Worm (Caenorhabditis elegans) whole organism, late embryonic: Measurements from ENCODE around the gene T27A8.2.
"Not testable (repeated sequence)": the region's sequence is repeated elsewhere in the genome, so short reads cannot be mapped to it uniquely, and the experiment has no call there.

Source experiments
- C08G9.2 ChIP-seq: sonication (generic microtip); optimal IDR thresholded peaks from 2 replicates; lab custom pipeline; 2016; ENCODE audit warnings: mild to moderate bottlenecking, missing genetic modification characterization, moderate library complexity, missing compliant biosample characterization
- F13H6.1 ChIP-seq: sonication (generic microtip); optimal IDR thresholded peaks from 2 replicates; lab custom pipeline; 2016; ENCODE audit warnings: missing genetic modification characterization, missing compliant biosample characterization
- K02D7.2 ChIP-seq: sonication (generic microtip); optimal IDR thresholded peaks from 2 replicates; lab custom pipeline; 2017; ENCODE audit warnings: mild to moderate bottlenecking, missing genetic modification characterization, missing compliant biosample characterization
- K09A11.1 ChIP-seq: sonication (generic microtip); optimal IDR thresholded peaks from 2 replicates; lab custom pipeline; 2017; ENCODE audit warnings: antibody characterized with exemption, mild to moderate bottlenecking, missing genetic modification characterization, missing compliant biosample characterization; ENCODE audit not compliant: insufficient read depth
- Y22D7AL.16 ChIP-seq: sonication (generic microtip); optimal IDR thresholded peaks from 2 replicates; lab custom pipeline; 2016; ENCODE audit warnings: missing genetic modification characterization, missing compliant biosample characterization
- ahr-1 ChIP-seq: sonication (generic microtip); optimal IDR thresholded peaks from 2 replicates; lab custom pipeline; 2016; ENCODE audit warnings: missing genetic modification characterization, missing compliant biosample characterization
- ceh-18 ChIP-seq: sonication (generic microtip); optimal IDR thresholded peaks from 2 replicates; lab custom pipeline; 2016; ENCODE audit warnings: missing genetic modification characterization, missing compliant biosample characterization
- ceh-19 ChIP-seq: fragments of 200-800 bp; sonication (Bioruptor generic); optimal IDR thresholded peaks from 2 replicates; lab custom pipeline; 2018; ENCODE audit warnings: mild to moderate bottlenecking, missing genetic modification characterization, missing compliant biosample characterization
- ceh-2 ChIP-seq: sonication (generic microtip); optimal IDR thresholded peaks from 2 replicates; lab custom pipeline; 2016; ENCODE audit warnings: missing genotype, missing genetic modification characterization, missing compliant biosample characterization
- ceh-30 ChIP-seq: fragments of 150-350 bp; optimal IDR thresholded peaks from 2 replicates; lab custom pipeline; 2014; ENCODE audit warnings: missing biosample characterization, missing genetic modification characterization
- ceh-45 ChIP-seq: fragments of 200-800 bp; sonication (Bioruptor generic); IDR thresholded peaks from 2 replicates; pipeline ENCODE4 v1.3.6; 2022; ENCODE audit warnings: missing genetic modification reagents, missing genetic modification characterization, missing compliant biosample characterization
- ceh-48 ChIP-seq: sonication (generic microtip); optimal IDR thresholded peaks from 2 replicates; lab custom pipeline; 2016; ENCODE audit warnings: missing genetic modification characterization, inconsistent platforms, missing compliant biosample characterization
- ceh-6 ChIP-seq: fragments of 200-800 bp; sonication (Bioruptor generic); optimal IDR thresholded peaks from 2 replicates; lab custom pipeline; 2018; ENCODE audit warnings: mild to moderate bottlenecking, missing genetic modification characterization, missing compliant biosample characterization
- dmd-4 ChIP-seq: sonication (generic microtip); optimal IDR thresholded peaks from 2 replicates; lab custom pipeline; 2016; ENCODE audit warnings: borderline replicate concordance, missing genetic modification characterization, missing compliant biosample characterization
- ets-4 ChIP-seq: sonication (generic microtip); optimal IDR thresholded peaks from 2 replicates; lab custom pipeline; 2016; ENCODE audit warnings: missing genetic modification characterization, missing compliant biosample characterization
- eyg-1 ChIP-seq: sonication (generic microtip); optimal IDR thresholded peaks from 2 replicates; lab custom pipeline; 2016; ENCODE audit warnings: missing genotype, missing genetic modification characterization, missing compliant biosample characterization
- fkh-6 ChIP-seq: sonication (generic microtip); optimal IDR thresholded peaks from 2 replicates; lab custom pipeline; 2016; ENCODE audit warnings: missing genetic modification characterization, missing compliant biosample characterization
- hlh-13 ChIP-seq: fragments of 200-800 bp; sonication (Bioruptor generic); optimal IDR thresholded peaks from 2 replicates; lab custom pipeline; 2018; ENCODE audit warnings: mild to moderate bottlenecking, missing genetic modification characterization, missing compliant biosample characterization
- hlh-15 ChIP-seq: sonication (generic microtip); optimal IDR thresholded peaks from 2 replicates; lab custom pipeline; 2016; ENCODE audit warnings: missing genetic modification characterization, missing compliant biosample characterization
- hlh-6 ChIP-seq: sonication (generic microtip); optimal IDR thresholded peaks from 2 replicates; lab custom pipeline; 2016; ENCODE audit warnings: missing genotype, missing genetic modification characterization, missing compliant biosample characterization
- hlh-8 ChIP-seq: sonication (generic microtip); optimal IDR thresholded peaks from 2 replicates; lab custom pipeline; 2016; ENCODE audit warnings: missing genotype, missing genetic modification characterization, missing compliant biosample characterization
- lin-11 ChIP-seq: fragments of 200-800 bp; sonication (Bioruptor generic); optimal IDR thresholded peaks from 2 replicates; lab custom pipeline; 2018; ENCODE audit warnings: mild to moderate bottlenecking, missing genetic modification characterization, missing compliant biosample characterization
- nfya-1 ChIP-seq: sonication (generic microtip); optimal IDR thresholded peaks from 2 replicates; lab custom pipeline; 2017; ENCODE audit warnings: missing genetic modification characterization, mild to moderate bottlenecking, missing compliant biosample characterization, antibody characterized with exemption, moderate library complexity
- nhr-11 ChIP-seq: fragments of 150-350 bp; optimal IDR thresholded peaks from 2 replicates; lab custom pipeline; 2014; ENCODE audit warnings: missing biosample characterization, missing genetic modification characterization
- nhr-232 ChIP-seq: sonication (generic microtip); optimal IDR thresholded peaks from 2 replicates; lab custom pipeline; 2016; ENCODE audit warnings: missing genetic modification characterization, missing compliant biosample characterization
- odd-2 ChIP-seq: sonication (generic microtip); optimal IDR thresholded peaks from 2 replicates; lab custom pipeline; 2017; ENCODE audit warnings: antibody characterized with exemption, mild to moderate bottlenecking, missing genetic modification characterization, missing compliant biosample characterization
- pag-3 ChIP-seq: sonication (generic microtip); optimal IDR thresholded peaks from 2 replicates; lab custom pipeline; 2016; ENCODE audit warnings: missing compliant biosample characterization, missing genetic modification characterization, borderline replicate concordance
- pat-9 ChIP-seq: fragments of 200-800 bp; sonication (Bioruptor generic); optimal IDR thresholded peaks from 2 replicates; lab custom pipeline; 2018; ENCODE audit warnings: mild to moderate bottlenecking, missing genetic modification characterization, moderate library complexity, missing compliant biosample characterization
- pax-1 ChIP-seq: fragments of 150-350 bp; optimal IDR thresholded peaks from 2 replicates; lab custom pipeline; 2014; ENCODE audit warnings: missing biosample characterization, missing genetic modification characterization
- pha-2 ChIP-seq: sonication (generic microtip); optimal IDR thresholded peaks from 2 replicates; lab custom pipeline; 2017; ENCODE audit warnings: mild to moderate bottlenecking, missing genetic modification characterization, missing compliant biosample characterization
- pha-4 ChIP-seq: fragments of 150-350 bp; optimal IDR thresholded peaks from 2 replicates; lab custom pipeline; 2018; ENCODE audit warnings: missing biosample characterization, missing genetic modification reagents, missing genetic modification characterization
- pqm-1 ChIP-seq: sonication (generic microtip); optimal IDR thresholded peaks from 2 replicates; lab custom pipeline; 2016; ENCODE audit warnings: missing genetic modification characterization, missing compliant biosample characterization
- pros-1 ChIP-seq: fragments of 150-350 bp; optimal IDR thresholded peaks from 2 replicates; lab custom pipeline; 2014; ENCODE audit warnings: missing biosample characterization, missing genetic modification reagents, missing genetic modification characterization
- ref-2 ChIP-seq: sonication (generic microtip); optimal IDR thresholded peaks from 2 replicates; lab custom pipeline; 2016; ENCODE audit warnings: missing genetic modification characterization, missing compliant biosample characterization
- rnt-1 ChIP-seq: sonication (generic microtip); optimal IDR thresholded peaks from 2 replicates; lab custom pipeline; 2016; ENCODE audit warnings: missing genetic modification characterization, missing compliant biosample characterization
- sox-4 ChIP-seq: sonication (generic microtip); optimal IDR thresholded peaks from 2 replicates; lab custom pipeline; 2017; ENCODE audit warnings: mild to moderate bottlenecking, missing genetic modification characterization, inconsistent platforms, missing compliant biosample characterization
- syd-9 ChIP-seq: sonication (generic microtip); optimal IDR thresholded peaks from 2 replicates; lab custom pipeline; 2016; ENCODE audit warnings: mild to moderate bottlenecking, missing genetic modification characterization, moderate library complexity, missing compliant biosample characterization
- tbx-2 ChIP-seq: sonication (generic microtip); optimal IDR thresholded peaks from 2 replicates; lab custom pipeline; 2016; ENCODE audit warnings: missing genetic modification characterization, missing compliant biosample characterization
- unc-42 ChIP-seq: sonication (generic microtip); optimal IDR thresholded peaks from 2 replicates; lab custom pipeline; 2016; ENCODE audit warnings: missing genotype, missing genetic modification characterization, missing compliant biosample characterization
- unc-86 ChIP-seq: sonication (generic microtip); optimal IDR thresholded peaks from 2 replicates; lab custom pipeline; 2016; ENCODE audit warnings: missing genetic modification characterization, missing compliant biosample characterization
- zip-5 ChIP-seq: sonication (generic microtip); optimal IDR thresholded peaks from 2 replicates; lab custom pipeline; 2016; ENCODE audit warnings: missing genetic modification characterization, missing compliant biosample characterization
- ztf-16 ChIP-seq: sonication (generic microtip); optimal IDR thresholded peaks from 2 replicates; lab custom pipeline; 2017; ENCODE audit warnings: missing genetic modification characterization, missing compliant biosample characterization

The T27A8.2 gene

ce11 chrX:16078695-16079094, 19.9 kb upstream of the T27A8.2 start:
- no peak for TF ChIP-seq nhr-11 (tag; lab: Kevin White, UChicago)
- TF ChIP-seq ceh-6 (GFP tag; lab: Kevin White, UChicago) = no peak

- TF ChIP-seq Y22D7AL.16 (no peak), ceh-19 (GFP tag; lab: Kevin White, UChicago) (no peak)
These were observed 17.7 kb upstream of the T27A8.2 start, which contains the start of gene C30F2.4 for ce11 chrX:16076470-16076869. C30F2.4 (minus strand) TSS chrX:16076570.

- no peak for TF ChIP-seq eyg-1 (tag; lab: Kevin White, UChicago)
- TF ChIP-seq, all 69 proteins: peak for 0
These were observed 13.8 kb upstream of the T27A8.2 start, which contains the start of gene col-187 for ce11 chrX:16072595-16072994. col-187 (plus strand) TSS chrX:16072895.

ce11 chrX:16067984-16068383, 9.2 kb upstream of the T27A8.2 start:
- TF ChIP-seq pat-9 (tag; lab: Kevin White, UChicago) (no peak), ceh-30 (tag; lab: Kevin White, UChicago) (no peak), ceh-45 (no peak), ceh-18 (tag; lab: Kevin White, UChicago) (no peak), pha-2 (tag; lab: Kevin White, UChicago) (no peak), K02D7.2 (tag; lab: Kevin White, UChicago) (no peak), unc-86 (no peak), hlh-13 (GFP tag; lab: Kevin White, UChicago) (no peak), ceh-19 (GFP tag; lab: Kevin White, UChicago) (no peak), hlh-15 (no peak), odd-2 (no peak), sox-4 (tag; lab: Kevin White, UChicago) (no peak), ahr-1 (tag; lab: Kevin White, UChicago) (no peak), hlh-6 (tag; lab: Kevin White, UChicago) (no peak)

- TF ChIP-seq tbx-2, pha-4, syd-9 (tag; lab: Kevin White, UChicago): not testable (repeated sequence)
These were observed 3.6 kb upstream of the T27A8.2 start, which contains the start of gene T27A8.3 for ce11 chrX:16062385-16062784. T27A8.3 (plus strand) TSS chrX:16062685.

ce11 chrX:16056404-16056803, 2.3 kb downstream of the T27A8.2 start:
- TF ChIP-seq ref-2 (peak; percentile 81), ztf-16 (tag; lab: Kevin White, UChicago) (peak; percentile 58), F13H6.1 (tag; lab: Kevin White, UChicago) (peak; percentile 8), zip-5 (tag; lab: Kevin White, UChicago) (no peak), tbx-2 (tag; lab: Kevin White, UChicago) (peak; percentile 78), nhr-11 (tag; lab: Kevin White, UChicago) (no peak), rnt-1 (tag; lab: Kevin White, UChicago) (peak; percentile 87), lin-11 (no peak), ets-4 (tag; lab: Kevin White, UChicago) (peak; percentile 64), ceh-2 (tag; lab: Kevin White, UChicago) (peak; percentile 17), pha-2 (tag; lab: Kevin White, UChicago) (no peak), unc-86 (peak; percentile 28), C08G9.2 (tag; lab: Kevin White, UChicago) (no peak), hlh-6 (tag; lab: Kevin White, UChicago) (peak; percentile 4), ceh-48 (tag; lab: Kevin White, UChicago) (peak; percentile 48), ahr-1 (tag; lab: Kevin White, UChicago) (no peak), sox-4 (tag; lab: Kevin White, UChicago) (no peak), unc-42 (tag; lab: Kevin White, UChicago) (peak; percentile 89), hlh-15 (no peak), fkh-6 (no peak), nfya-1 (tag; lab: Kevin White, UChicago) (peak; percentile 92), pros-1 (tag; lab: Kevin White, UChicago) (peak; percentile 35), pqm-1 (tag; lab: Kevin White, UChicago) (peak; percentile 57), pax-1 (peak; percentile 59), pag-3 (tag; lab: Kevin White, UChicago) (no peak), nhr-232 (no peak), K09A11.1 (peak; percentile 53), ceh-19 (GFP tag; lab: Kevin White, UChicago) (no peak), dmd-4 (tag; lab: Kevin White, UChicago) (no peak), odd-2 (no peak), hlh-8 (tag; lab: Kevin White, UChicago) (peak; percentile 63)
